Fruit fly (Drosophila melanogaster) whole organism, embryonic: ENCODE measurements around the gene Gr63a.

Source experiments
- Awh ChIP-seq: fragments of 200-800 bp; sonication (Bioruptor generic); IDR thresholded peaks from 2 replicates; pipeline ENCODE4, ENCODE4 v1.3.6; 2022; ENCODE audit warnings: missing biosample characterization, missing genetic modification characterization
- B-H1 ChIP-seq: fragments of 200-800 bp; sonication (Bioruptor generic); IDR thresholded peaks from 3 replicates; pipeline ENCODE4 v1.3.6; 2022; ENCODE audit warnings: missing biosample characterization, missing genetic modification characterization
- CG1024 ChIP-seq: fragments of 200-800 bp; sonication (Bioruptor generic); IDR thresholded peaks from 2 replicates; pipeline ENCODE4 v1.3.6; 2022; ENCODE audit warnings: missing biosample characterization, missing genetic modification characterization
- CG13624 ChIP-seq: fragments of 200-800 bp; sonication (Bioruptor generic); optimal IDR thresholded peaks from 2 replicates; lab custom pipeline; 2016; ENCODE audit warnings: missing biosample characterization, missing genetic modification characterization
- CG14860 ChIP-seq: fragments of 200-800 bp; sonication (Bioruptor generic); IDR thresholded peaks from 3 replicates; pipeline ENCODE4 v1.3.6; 2022; ENCODE audit warnings: missing biosample characterization, missing genetic modification characterization; ENCODE audit not compliant: partially characterized antibody
- CG15514 ChIP-seq: fragments of 200-800 bp; sonication (Bioruptor generic); optimal IDR thresholded peaks from 3 replicates; lab custom pipeline; 2017; ENCODE audit warnings: missing biosample characterization, missing genetic modification characterization, mild to moderate bottlenecking, moderate library complexity, missing genetic modification reagents
- CG16779 ChIP-seq: fragments of 200-800 bp; sonication (Bioruptor generic); IDR thresholded peaks from 2 replicates; pipeline ENCODE4 v1.3.6; 2022; ENCODE audit warnings: missing biosample characterization, missing genetic modification characterization
- CG16863 ChIP-seq: fragments of 200-800 bp; sonication (Bioruptor generic); optimal IDR thresholded peaks from 3 replicates; lab custom pipeline; 2016; ENCODE audit warnings: missing biosample characterization, missing genetic modification characterization
- CG17802 ChIP-seq: fragments of 200-800 bp; sonication (Bioruptor generic); optimal IDR thresholded peaks from 2 replicates; lab custom pipeline; 2018; ENCODE audit warnings: missing biosample characterization, mild to moderate bottlenecking, missing genetic modification characterization, moderate library complexity
- CG17829 ChIP-seq: fragments of 200-800 bp; optimal IDR thresholded peaks from 2 replicates; lab custom pipeline; 2019; ENCODE audit warnings: missing biosample characterization, mild to moderate bottlenecking, missing genetic modification characterization, moderate library complexity
- CG18476 ChIP-seq: fragments of 200-800 bp; sonication (Bioruptor generic); optimal IDR thresholded peaks from 2 replicates; lab custom pipeline; 2016; ENCODE audit warnings: missing biosample characterization, mild to moderate bottlenecking, missing genetic modification characterization
- CG2678 ChIP-seq: fragments of 200-800 bp; sonication (Bioruptor generic); optimal IDR thresholded peaks from 3 replicates; lab custom pipeline; 2019; ENCODE audit warnings: missing biosample characterization, mild to moderate bottlenecking, missing genetic modification characterization, moderate library complexity
- CG32532 ChIP-seq: fragments of 200-800 bp; sonication (Bioruptor generic); IDR thresholded peaks from 2 replicates; pipeline ENCODE4 v1.3.6; 2022; ENCODE audit warnings: missing biosample characterization, missing genetic modification characterization
- CG32772 ChIP-seq: fragments of 200-800 bp; sonication (Bioruptor generic); IDR thresholded peaks from 2 replicates; pipeline ENCODE4 v1.3.6; 2022; ENCODE audit warnings: missing biosample characterization, missing genetic modification characterization
- CG33557 ChIP-seq: fragments of 200-800 bp; sonication (Bioruptor generic); optimal IDR thresholded peaks from 2 replicates; lab custom pipeline; 2019; ENCODE audit warnings: missing biosample characterization, mild to moderate bottlenecking, missing genetic modification characterization, moderate library complexity
- CG6813 ChIP-seq: fragments of 200-800 bp; sonication (Bioruptor generic); optimal IDR thresholded peaks from 2 replicates; lab custom pipeline; 2017; ENCODE audit warnings: missing biosample characterization, missing genetic modification characterization, mild to moderate bottlenecking, moderate library complexity, missing genetic modification reagents
- CG7372 ChIP-seq: fragments of 200-800 bp; sonication (Bioruptor generic); IDR thresholded peaks from 2 replicates; pipeline ENCODE4 v1.3.6; 2022; ENCODE audit warnings: missing biosample characterization, missing genetic modification characterization
- CG8944 ChIP-seq: fragments of 200-800 bp; sonication (Bioruptor generic); optimal IDR thresholded peaks from 3 replicates; lab custom pipeline; 2016; ENCODE audit warnings: missing biosample characterization, missing genetic modification characterization
- CG9437 ChIP-seq: fragments of 200-800 bp; sonication (Bioruptor generic); optimal IDR thresholded peaks from 2 replicates; lab custom pipeline; 2018; ENCODE audit warnings: missing biosample characterization, mild to moderate bottlenecking, missing genetic modification characterization
- Drgx ChIP-seq: fragments of 200-800 bp; sonication (Bioruptor generic); IDR thresholded peaks from 2 replicates; pipeline ENCODE4 v1.3.6; 2022; ENCODE audit warnings: missing biosample characterization, missing genetic modification characterization
- Hmr ChIP-seq: fragments of 200-800 bp; sonication (Bioruptor generic); optimal IDR thresholded peaks from 3 replicates; lab custom pipeline; 2017; ENCODE audit warnings: mild to moderate bottlenecking, missing biosample characterization, missing genetic modification reagents, missing genetic modification characterization
- Hr51 ChIP-seq, 2 experiments: fragments of 200-800 bp; sonication (Bioruptor generic); optimal IDR thresholded peaks; 2 replicates in 1 of 2; 3 replicates in 1 of 2; lab custom pipeline; 2016 to 2018; ENCODE audit warnings: missing biosample characterization in 2 of 2, missing genetic modification characterization in 2 of 2, mild to moderate bottlenecking in 1 of 2, moderate library complexity in 1 of 2
- Jarid2 ChIP-seq: fragments of 200-800 bp; sonication (Bioruptor generic); optimal IDR thresholded peaks from 3 replicates; lab custom pipeline; 2017; ENCODE audit warnings: mild to moderate bottlenecking, missing biosample characterization, missing genetic modification reagents, missing genetic modification characterization
- Mrtf ChIP-seq: fragments of 200-800 bp; sonication (Bioruptor generic); IDR thresholded peaks from 3 replicates; pipeline ENCODE4 v1.3.6; 2022; ENCODE audit warnings: missing biosample characterization, missing genetic modification characterization
- NC2β ChIP-seq: fragments of 200-800 bp; sonication (Bioruptor generic); optimal IDR thresholded peaks from 2 replicates; lab custom pipeline; 2016; ENCODE audit warnings: missing biosample characterization, missing genetic modification characterization
- Pdp1 ChIP-seq, 2 experiments: fragments of 200-800 bp; sonication (Bioruptor generic); optimal IDR thresholded peaks; 3 replicates each; lab custom pipeline; 2016; ENCODE audit warnings: missing biosample characterization in 2 of 2, missing genetic modification characterization in 2 of 2, mild to moderate bottlenecking in 1 of 2, moderate library complexity in 1 of 2
- Scr ChIP-seq: fragments of 200-800 bp; sonication (Bioruptor generic); IDR thresholded peaks from 2 replicates; pipeline ENCODE4 v1.3.6; 2022; ENCODE audit warnings: missing biosample characterization, missing genetic modification characterization; ENCODE audit not compliant: partially characterized antibody
- al ChIP-seq: fragments of 200-800 bp; sonication (Bioruptor generic); IDR thresholded peaks from 2 replicates; pipeline ENCODE4 v1.3.6; 2022; ENCODE audit warnings: missing biosample characterization, missing genetic modification characterization
- bab2 ChIP-seq: fragments of 200-800 bp; sonication (Bioruptor generic); optimal IDR thresholded peaks from 2 replicates; lab custom pipeline; 2016; ENCODE audit warnings: missing biosample characterization, missing genetic modification characterization
- bigmax ChIP-seq: fragments of 200-800 bp; sonication (Bioruptor generic); optimal IDR thresholded peaks from 2 replicates; lab custom pipeline; 2018; ENCODE audit warnings: missing biosample characterization, mild to moderate bottlenecking, missing genetic modification characterization
- br ChIP-seq: fragments of >200 bp; optimal IDR thresholded peaks from 2 replicates; lab custom pipeline; 2017
- crc ChIP-seq: fragments of 200-800 bp; sonication (Bioruptor generic); optimal IDR thresholded peaks from 2 replicates; lab custom pipeline; 2016; ENCODE audit warnings: missing biosample characterization, missing genetic modification characterization
- dmrt11E ChIP-seq: fragments of 200-800 bp; sonication (Bioruptor generic); optimal IDR thresholded peaks from 3 replicates; lab custom pipeline; 2018; ENCODE audit warnings: missing biosample characterization, mild to moderate bottlenecking, missing genetic modification characterization, moderate library complexity
- ems ChIP-seq: fragments of 200-800 bp; sonication (Bioruptor generic); optimal IDR thresholded peaks from 3 replicates; lab custom pipeline; 2016; ENCODE audit warnings: missing biosample characterization, missing genetic modification characterization
- en ChIP-seq: fragments of 200-800 bp; sonication (Bioruptor generic); optimal IDR thresholded peaks from 2 replicates; lab custom pipeline; 2016; ENCODE audit warnings: missing biosample characterization, missing genetic modification characterization
- gfzf ChIP-seq: fragments of 200-800 bp; sonication (Bioruptor generic); optimal IDR thresholded peaks from 2 replicates; lab custom pipeline; 2016; ENCODE audit warnings: missing biosample characterization, mild to moderate bottlenecking, missing genetic modification characterization, moderate library complexity
- gsb-n ChIP-seq: fragments of 200-800 bp; sonication (Bioruptor generic); optimal IDR thresholded peaks from 3 replicates; lab custom pipeline; 2018; ENCODE audit warnings: missing biosample characterization, mild to moderate bottlenecking, missing genetic modification characterization
- h ChIP-seq: fragments of >200 bp; optimal IDR thresholded peaks from 2 replicates; lab custom pipeline; 2017
- jing ChIP-seq: fragments of 200-800 bp; sonication (Bioruptor generic); optimal IDR thresholded peaks from 2 replicates; lab custom pipeline; 2018; ENCODE audit warnings: missing biosample characterization, mild to moderate bottlenecking, missing genetic modification characterization
- knrl ChIP-seq: fragments of 200-800 bp; sonication (Bioruptor generic); IDR thresholded peaks from 3 replicates; pipeline ENCODE4 v1.3.6; 2022; ENCODE audit warnings: missing biosample characterization, missing genetic modification characterization; ENCODE audit not compliant: partially characterized antibody
- pan ChIP-seq, 4 experiments: fragments of >200 bp in 3 of 4; fragments of 200-800 bp in 1 of 4; sonication (Bioruptor generic) in 1 of 4; optimal IDR thresholded peaks in 3 of 4; IDR thresholded peaks in 1 of 4; 2 replicates each; pipeline versions ENCODE4 v1.3.6 to Lab custom; 2017 to 2022; ENCODE audit warnings: missing biosample characterization in 2 of 4, missing genetic modification characterization in 2 of 4, mixed read lengths in 1 of 4
- peb ChIP-seq: fragments of 200-800 bp; sonication (Bioruptor generic); IDR thresholded peaks from 2 replicates; pipeline ENCODE4 v1.3.6; 2022; ENCODE audit warnings: missing biosample characterization, missing genetic modification characterization
- phol ChIP-seq: fragments of 200-800 bp; sonication (Bioruptor generic); optimal IDR thresholded peaks from 3 replicates; lab custom pipeline; 2018; ENCODE audit warnings: missing biosample characterization, mild to moderate bottlenecking, missing genetic modification characterization, moderate library complexity
- scrt ChIP-seq: fragments of 200-800 bp; sonication (Bioruptor generic); optimal IDR thresholded peaks from 2 replicates; lab custom pipeline; 2018; ENCODE audit warnings: missing biosample characterization, mild to moderate bottlenecking, missing genetic modification characterization, moderate library complexity
- slp2 ChIP-seq: fragments of 200-800 bp; sonication (Bioruptor generic); optimal IDR thresholded peaks from 2 replicates; lab custom pipeline; 2016; ENCODE audit warnings: missing biosample characterization, missing genetic modification characterization
- so ChIP-seq: fragments of 200-800 bp; sonication (Bioruptor generic); IDR thresholded peaks from 3 replicates; pipeline ENCODE4 v1.3.6; 2022; ENCODE audit warnings: missing biosample characterization, missing genetic modification characterization
- tgo ChIP-seq: fragments of 200-800 bp; sonication (Bioruptor generic); IDR thresholded peaks from 3 replicates; pipeline ENCODE4 v1.3.6; 2022; ENCODE audit warnings: missing biosample characterization, missing genetic modification characterization
- tll ChIP-seq, 2 experiments: fragments of 200-800 bp in 1 of 2; fragments of >200 bp in 1 of 2; sonication (Bioruptor generic) in 1 of 2; optimal IDR thresholded peaks; 2 replicates each; lab custom pipeline; 2017 to 2019; ENCODE audit warnings: missing biosample characterization in 2 of 2, missing genetic modification characterization in 2 of 2, mild to moderate bottlenecking in 1 of 2, moderate library complexity in 1 of 2
- twi ChIP-seq: fragments of 200-800 bp; optimal IDR thresholded peaks from 2 replicates; lab custom pipeline; 2019; ENCODE audit warnings: missing biosample characterization, mild to moderate bottlenecking, missing genetic modification characterization, moderate library complexity
- wek ChIP-seq: fragments of 200-800 bp; sonication (Bioruptor generic); optimal IDR thresholded peaks from 3 replicates; lab custom pipeline; 2018; ENCODE audit warnings: missing biosample characterization, mild to moderate bottlenecking, missing genetic modification characterization, moderate library complexity
- yki ChIP-seq: fragments of >200 bp; optimal IDR thresholded peaks from 3 replicates; lab custom pipeline; 2018

The Gr63a gene

DNA sequence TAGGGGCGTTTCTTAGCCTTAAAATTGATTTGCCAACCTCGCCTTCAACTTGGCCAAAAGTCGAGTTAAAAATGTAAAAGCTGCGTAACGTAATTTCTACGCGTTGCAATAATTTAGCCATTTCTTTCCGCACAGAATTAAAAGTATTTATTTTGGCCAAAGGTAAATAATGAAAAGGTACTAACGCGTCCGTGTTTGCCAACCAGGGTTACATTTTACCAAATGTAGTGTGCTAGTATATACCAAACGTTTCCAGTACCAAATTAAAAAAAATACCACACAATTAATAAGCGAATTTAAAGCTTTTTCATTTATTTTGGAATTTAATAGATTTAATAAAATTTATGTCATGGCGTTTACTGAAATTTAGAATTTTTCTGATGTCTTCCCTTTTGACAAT lies 2.6 kb upstream of the Gr63a start, which contains the start of gene Ccz1 (continued):
- TF ChIP-seq twi (tag; lab: Kevin White, UChicago) (peak; percentile 39), jing (GFP tag; lab: Kevin White, UChicago) (peak; percentile 6), CG16779 (GFP tag; lab: Robert Waterston, UW) (no peak), pan (optimal IDR thresholded peaks at IDR 0.05; lab: Kevin White, UChicago) (no peak), pan (GFP tag; optimal IDR thresholded peaks at IDR 0.05 in 1 of 2, IDR thresholded peaks at IDR 0.05 in 1 of 2) (no peak), CG14860 (GFP tag; lab: Robert Waterston, UW) (no peak), tgo (GFP tag; lab: Robert Waterston, UW) (no peak), phol (tag; lab: Kevin White, UChicago) (peak; percentile 35), CG9437 (GFP tag; lab: Kevin White, UChicago) (peak; percentile 11), CG32772 (no peak), NC2β (peak; percentile 86), CG7372 (GFP tag; lab: Robert Waterston, UW) (no peak), ems (GFP tag; lab: Kevin White, UChicago) (peak; percentile 47), h (lab: Kevin White, UChicago) (no peak), gfzf (GFP tag; lab: Kevin White, UChicago) (peak; percentile 87), bigmax (GFP tag; lab: Kevin White, UChicago) (no peak), CG18476 (GFP tag; lab: Kevin White, UChicago) (peak; percentile 54), al (GFP tag; lab: Robert Waterston, UW) (no peak), yki (lab: Kevin White, UChicago) (no peak), CG15514 (GFP tag; lab: Kevin White, UChicago) (peak; percentile 58), br (no peak), Pdp1 (GFP tag; optimal IDR thresholded peaks at IDR 0.05; lab: Kevin White, UChicago) (peak; percentile 36 to 76), Jarid2 (peak; percentile 51), wek (GFP tag; lab: Kevin White, UChicago) (peak; percentile 59), B-H1 (GFP tag; lab: Robert Waterston, UW) (no peak), bab2 (GFP tag; lab: Kevin White, UChicago) (peak; percentile 88), scrt (GFP tag; lab: Kevin White, UChicago) (no peak), Mrtf (GFP tag; lab: Robert Waterston, UW) (no peak), slp2 (peak; percentile 51), CG1024 (no peak), Drgx (GFP tag; lab: Robert Waterston, UW) (no peak), CG2678 (tag; lab: Kevin White, UChicago) (peak; percentile 59), CG8944 (GFP tag; lab: Kevin White, UChicago) (peak; percentile 83), CG17802 (tag; lab: Kevin White, UChicago) (peak; percentile 32), CG6813 (GFP tag; lab: Kevin White, UChicago) (peak; percentile 37), Scr (GFP tag; lab: Robert Waterston, UW) (no peak), CG13624 (GFP tag; lab: Kevin White, UChicago) (peak; percentile 64), en (GFP tag; lab: Kevin White, UChicago) (no peak), gsb-n (peak; percentile 66), Hr51 (GFP tag; optimal IDR thresholded peaks at IDR 0.05; lab: Kevin White, UChicago) (peak in 1 of 2 experiments; percentile 58), tll (GFP tag; optimal IDR thresholded peaks at IDR 0.05; lab: Kevin White, UChicago) (no peak), CG17829 (peak; percentile 58), Hmr (peak; percentile 84), so (GFP tag; lab: Robert Waterston, UW) (no peak), CG33557 (GFP tag; lab: Kevin White, UChicago) (peak; percentile 63), CG32532 (GFP tag; lab: Robert Waterston, UW) (no peak), Awh (GFP tag; lab: Robert Waterston, UW) (no peak), dmrt11E (tag; lab: Kevin White, UChicago) (peak; percentile 45), crc (GFP tag; lab: Kevin White, UChicago) (peak; percentile 26), peb (GFP tag; lab: Robert Waterston, UW) (no peak), knrl (GFP tag; lab: Robert Waterston, UW) (no peak), CG16863 (peak; percentile 53)
